Fruit fly (Drosophila melanogaster) whole organism, embryonic: ENCODE results near the gene CG43338.

ENCODE experiments used
- BtbVII ChIP-seq: fragments of 200-800 bp; sonication (Bioruptor generic); optimal IDR thresholded peaks from 3 replicates; lab custom pipeline; 2017; ENCODE audit warnings: missing biosample characterization, mild to moderate bottlenecking, missing genetic modification characterization
- Bteb2 ChIP-seq: fragments of 200-800 bp; sonication (Bioruptor generic); optimal IDR thresholded peaks from 2 replicates; lab custom pipeline; 2016; ENCODE audit warnings: missing biosample characterization, missing genetic modification characterization
- CG10979 ChIP-seq: fragments of 200-800 bp; sonication (Bioruptor generic); optimal IDR thresholded peaks from 2 replicates; lab custom pipeline; 2018; ENCODE audit warnings: missing biosample characterization, mild to moderate bottlenecking, missing genetic modification characterization, moderate library complexity
- CG14441 ChIP-seq: fragments of 200-800 bp; sonication (Bioruptor generic); IDR thresholded peaks from 2 replicates; pipeline ENCODE4 v1.3.6; 2022; ENCODE audit warnings: missing biosample characterization, missing genetic modification characterization
- CG15011 ChIP-seq: fragments of 200-800 bp; sonication (Bioruptor generic); optimal IDR thresholded peaks from 3 replicates; lab custom pipeline; 2018; ENCODE audit warnings: missing biosample characterization, mild to moderate bottlenecking, missing genetic modification characterization
- CG16815 ChIP-seq: fragments of 200-800 bp; sonication (Bioruptor generic); optimal IDR thresholded peaks from 3 replicates; lab custom pipeline; 2017; ENCODE audit warnings: missing biosample characterization, mild to moderate bottlenecking, missing genetic modification characterization
- CG18476 ChIP-seq: fragments of 200-800 bp; sonication (Bioruptor generic); optimal IDR thresholded peaks from 2 replicates; lab custom pipeline; 2016; ENCODE audit warnings: missing biosample characterization, mild to moderate bottlenecking, missing genetic modification characterization
- CG2120 ChIP-seq: fragments of 200-800 bp; sonication (Bioruptor generic); optimal IDR thresholded peaks from 3 replicates; lab custom pipeline; 2016; ENCODE audit warnings: missing biosample characterization, missing genetic modification characterization
- CG3281 ChIP-seq: fragments of 200-800 bp; sonication (Bioruptor generic); optimal IDR thresholded peaks from 3 replicates; lab custom pipeline; 2017; ENCODE audit warnings: missing biosample characterization, mild to moderate bottlenecking, missing genetic modification characterization
- CG6175 ChIP-seq: fragments of 200-800 bp; sonication (Bioruptor generic); IDR thresholded peaks from 3 replicates; pipeline ENCODE4 v1.3.6; 2022; ENCODE audit warnings: missing biosample characterization, missing genetic modification characterization
- CG8290 ChIP-seq, 3 experiments: fragments of 200-800 bp; sonication (Bioruptor generic); optimal IDR thresholded peaks; 2 replicates each; lab custom pipeline; 2016 to 2019; ENCODE audit warnings: missing biosample characterization in 3 of 3, missing genetic modification characterization in 3 of 3, mild to moderate bottlenecking in 2 of 3, moderate library complexity in 1 of 3
- CG9727 ChIP-seq: fragments of 200-800 bp; sonication (Bioruptor generic); optimal IDR thresholded peaks from 3 replicates; lab custom pipeline; 2017; ENCODE audit warnings: missing biosample characterization, mild to moderate bottlenecking, missing genetic modification characterization
- Camta ChIP-seq: fragments of 200-800 bp; sonication (Bioruptor generic); optimal IDR thresholded peaks from 2 replicates; lab custom pipeline; 2016; ENCODE audit warnings: missing biosample characterization, missing genetic modification characterization
- Dip2 ChIP-seq: fragments of 200-800 bp; sonication (Bioruptor generic); IDR thresholded peaks from 2 replicates; pipeline ENCODE4 v1.3.6; 2022; ENCODE audit warnings: missing biosample characterization, missing genetic modification characterization
- Ets65A ChIP-seq: fragments of 200-800 bp; sonication (Bioruptor generic); peaks from one replicate; lab custom pipeline; 2016; ENCODE audit warnings: missing biosample characterization, missing genetic modification characterization
- Hmr ChIP-seq: fragments of 200-800 bp; sonication (Bioruptor generic); optimal IDR thresholded peaks from 3 replicates; lab custom pipeline; 2017; ENCODE audit warnings: mild to moderate bottlenecking, missing biosample characterization, missing genetic modification reagents, missing genetic modification characterization
- Hr78 ChIP-seq, 2 experiments: fragments of 200-800 bp in 1 of 2; fragments of >200 bp in 1 of 2; sonication (Bioruptor generic) in 1 of 2; optimal IDR thresholded peaks; 2 replicates each; lab custom pipeline; 2017 to 2019; ENCODE audit warnings: missing biosample characterization in 2 of 2, missing genetic modification characterization in 2 of 2, mild to moderate bottlenecking in 1 of 2, moderate library complexity in 1 of 2
- Kr ChIP-seq: fragments of 200-800 bp; sonication (Bioruptor generic); optimal IDR thresholded peaks from 2 replicates; lab custom pipeline; 2017; ENCODE audit warnings: missing biosample characterization, mild to moderate bottlenecking, missing genetic modification characterization
- Med ChIP-seq: fragments of 200-800 bp; sonication (Bioruptor generic); peaks from one replicate; lab custom pipeline; 2016; ENCODE audit warnings: missing biosample characterization, missing genetic modification characterization, mild to moderate bottlenecking, inconsistent platforms, moderate library complexity
- Meics ChIP-seq: fragments of 200-800 bp; sonication (Bioruptor generic); optimal IDR thresholded peaks from 2 replicates; lab custom pipeline; 2017; ENCODE audit warnings: missing biosample characterization, mild to moderate bottlenecking, missing genetic modification characterization
- Pdp1 ChIP-seq, 2 experiments: fragments of 200-800 bp; sonication (Bioruptor generic); optimal IDR thresholded peaks; 3 replicates each; lab custom pipeline; 2016; ENCODE audit warnings: missing biosample characterization in 2 of 2, missing genetic modification characterization in 2 of 2, mild to moderate bottlenecking in 1 of 2, moderate library complexity in 1 of 2
- ab ChIP-seq: fragments of 200-800 bp; sonication (Bioruptor generic); optimal IDR thresholded peaks from 2 replicates; lab custom pipeline; 2016; ENCODE audit warnings: missing biosample characterization, missing genetic modification characterization
- aop ChIP-seq: fragments of 200-800 bp; sonication (Bioruptor generic); IDR thresholded peaks from 2 replicates; pipeline ENCODE4 v1.3.6; 2022; ENCODE audit warnings: missing biosample characterization, missing genetic modification characterization
- bab2 ChIP-seq: fragments of 200-800 bp; sonication (Bioruptor generic); optimal IDR thresholded peaks from 2 replicates; lab custom pipeline; 2016; ENCODE audit warnings: missing biosample characterization, missing genetic modification characterization
- ci ChIP-seq: fragments of 200-800 bp; sonication (Bioruptor generic); IDR thresholded peaks from 3 replicates; pipeline ENCODE4 v1.3.6; 2022; ENCODE audit warnings: missing biosample characterization, missing genetic modification characterization
- croc ChIP-seq: fragments of 200-800 bp; sonication (Bioruptor generic); conservative IDR thresholded peaks from 3 replicates; pipeline ENCODE4 v1.3.6; 2022; ENCODE audit warnings: missing biosample characterization, missing genetic modification characterization
- crol ChIP-seq: fragments of 200-800 bp; sonication (Bioruptor generic); IDR thresholded peaks from 2 replicates; pipeline ENCODE4 v1.3.6; 2022; ENCODE audit warnings: missing biosample characterization, missing genetic modification characterization
- cwo ChIP-seq: fragments of 200-800 bp; sonication (Bioruptor generic); optimal IDR thresholded peaks from 3 replicates; lab custom pipeline; 2017; ENCODE audit warnings: missing biosample characterization, missing genetic modification characterization, mild to moderate bottlenecking, moderate library complexity, missing genetic modification reagents
- gt ChIP-seq: fragments of 200-800 bp; sonication (Bioruptor generic); IDR thresholded peaks from 2 replicates; pipeline ENCODE4 v1.3.6; 2022; ENCODE audit warnings: missing biosample characterization, missing genetic modification characterization
- mam ChIP-seq: fragments of 200-800 bp; sonication (Bioruptor generic); optimal IDR thresholded peaks from 3 replicates; lab custom pipeline; 2016; ENCODE audit warnings: missing biosample characterization, missing genetic modification characterization
- oc ChIP-seq: fragments of 200-800 bp; sonication (Bioruptor generic); optimal IDR thresholded peaks from 2 replicates; lab custom pipeline; 2018; ENCODE audit warnings: missing biosample characterization, mild to moderate bottlenecking, missing genetic modification characterization, moderate library complexity
- otp ChIP-seq: fragments of 200-800 bp; sonication (Bioruptor generic); IDR thresholded peaks from 3 replicates; pipeline ENCODE4, ENCODE4 v1.3.6; 2022; ENCODE audit warnings: missing biosample characterization, missing genetic modification characterization
- rib ChIP-seq: fragments of 200-800 bp; sonication (Bioruptor generic); IDR thresholded peaks from 2 replicates; pipeline ENCODE4 v1.3.6; 2022; ENCODE audit warnings: missing biosample characterization, missing genetic modification characterization
- row ChIP-seq: fragments of 200-800 bp; sonication (Bioruptor generic); IDR thresholded peaks from 3 replicates; pipeline ENCODE4 v1.3.6; 2022; ENCODE audit warnings: missing biosample characterization, missing genetic modification characterization
- sens ChIP-seq: fragments of 200-800 bp; sonication (Bioruptor generic); peaks from one replicate; lab custom pipeline; 2016; ENCODE audit warnings: missing biosample characterization, missing genetic modification characterization
- stc ChIP-seq: fragments of 200-800 bp; sonication (Bioruptor generic); IDR thresholded peaks from 2 replicates; pipeline ENCODE4 v1.3.6; 2022; ENCODE audit warnings: missing biosample characterization, missing genetic modification characterization
- tap ChIP-seq: fragments of 200-800 bp; optimal IDR thresholded peaks from 3 replicates; lab custom pipeline; 2019; ENCODE audit warnings: missing biosample characterization, mild to moderate bottlenecking, missing genetic modification characterization, moderate library complexity
- toy ChIP-seq: fragments of 200-800 bp; sonication (Bioruptor generic); IDR thresholded peaks from 2 replicates; pipeline ENCODE4 v1.3.6; 2022; ENCODE audit warnings: missing biosample characterization, missing genetic modification characterization
- trh ChIP-seq: fragments of 200-800 bp; sonication (Bioruptor generic); optimal IDR thresholded peaks from 2 replicates; lab custom pipeline; 2016; ENCODE audit warnings: missing biosample characterization, missing genetic modification characterization
- vvl ChIP-seq: fragments of 200-800 bp; sonication (Bioruptor generic); IDR thresholded peaks from 2 replicates; pipeline ENCODE4 v1.3.6; 2022; ENCODE audit warnings: missing biosample characterization, missing genetic modification characterization

CG43338 gene

DNA sequence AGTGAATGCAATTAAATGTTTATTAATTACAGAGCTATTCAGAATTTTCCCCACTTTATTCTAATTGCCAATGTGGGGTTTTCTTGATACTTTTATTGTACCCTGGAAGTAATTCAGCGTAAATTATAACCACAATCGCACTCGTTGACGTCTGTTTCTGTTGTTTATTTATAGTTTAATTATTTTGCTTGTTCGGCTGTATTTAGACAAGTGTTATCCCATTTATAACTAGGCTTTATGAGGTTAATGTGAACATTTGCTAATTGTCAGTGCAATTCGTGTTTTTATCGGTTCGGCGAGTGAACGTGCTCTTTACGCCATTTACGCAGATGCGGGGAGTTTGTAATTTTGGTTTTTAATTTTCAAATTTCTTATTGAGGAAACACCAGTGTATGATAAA is 46.0 kb downstream of the CG43338 start (continued):
- TF ChIP-seq CG15011 (GFP tag; lab: Kevin White, UChicago) (peak; percentile 5), toy (no peak), Meics (GFP tag; lab: Kevin White, UChicago) (peak; percentile 2), CG18476 (no peak), Bteb2 (GFP tag; lab: Kevin White, UChicago) (peak; percentile 18), aop (GFP tag; lab: Robert Waterston, UW) (no peak), Hmr (GFP tag; lab: Kevin White, UChicago) (peak; percentile 46), Kr (GFP tag; lab: Kevin White, UChicago) (no peak), CG2120 (peak; percentile 6), CG14441 (no peak), Dip2 (no peak), bab2 (GFP tag; lab: Kevin White, UChicago) (no peak), BtbVII (GFP tag; lab: Kevin White, UChicago) (peak; percentile 51), CG16815 (GFP tag; lab: Kevin White, UChicago) (no peak)

DNA sequence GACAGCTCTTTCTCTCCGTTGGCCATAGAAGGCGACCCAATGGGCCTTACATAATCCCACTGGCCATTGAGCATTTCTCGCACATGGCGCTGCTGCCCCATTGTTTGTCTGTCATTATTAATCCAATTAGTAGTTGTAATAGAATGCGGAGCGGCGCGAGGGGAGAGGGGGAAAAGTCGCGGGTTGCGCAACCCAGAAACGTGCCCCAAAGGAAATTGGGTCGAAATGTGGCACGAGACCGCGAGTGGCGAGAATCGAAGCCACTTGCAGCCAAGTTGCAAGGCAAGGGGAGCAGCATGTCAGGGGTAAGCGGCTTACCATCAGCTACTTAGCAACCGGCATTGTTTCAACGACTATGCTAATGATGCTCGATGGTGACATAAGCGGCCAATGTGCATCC is 46.7 kb downstream of the CG43338 start:
- peak; percentile 52 for TF ChIP-seq cwo (GFP tag; lab: Kevin White, UChicago)
- TF ChIP-seq CG3281 (GFP tag; lab: Kevin White, UChicago): no peak
- no peak for TF ChIP-seq CG9727 (GFP tag; lab: Kevin White, UChicago)
- peak in 1 of 2 experiments; percentile 29 for TF ChIP-seq Hr78 (GFP tag; optimal IDR thresholded peaks at IDR 0.05; lab: Kevin White, UChicago)
- TF ChIP-seq otp (GFP tag; lab: Robert Waterston, UW): 0 out of 3 replicates have a peak, but pooled peaks have one; percentile 53
- peak; percentile 57; the same call in 1 of the 3 replicates for TF ChIP-seq CG6175 (GFP tag; lab: Robert Waterston, UW)
- no peak for TF ChIP-seq ab (GFP tag; lab: Kevin White, UChicago)
- TF ChIP-seq crol (GFP tag; lab: Robert Waterston, UW): peak; percentile 79
- peak; percentile 51 for TF ChIP-seq sens (GFP tag; lab: Kevin White, UChicago)
- peak; percentile 46 for TF ChIP-seq Ets65A (GFP tag; lab: Kevin White, UChicago)
- TF ChIP-seq oc (tag; lab: Kevin White, UChicago): peak; percentile 94
- no peak for TF ChIP-seq Camta (GFP tag; lab: Kevin White, UChicago)
- TF ChIP-seq vvl (GFP tag; lab: Robert Waterston, UW): peak; percentile 60; the same call in 1 of the 2 replicates
- TF ChIP-seq Med (GFP tag; lab: Kevin White, UChicago): peak; percentile 32
- TF ChIP-seq rib: 0 out of 2 replicates have a peak, but pooled peaks have one; percentile 21
- peak in 1 of 2 experiments; percentile 87 for TF ChIP-seq Pdp1 (GFP tag; optimal IDR thresholded peaks at IDR 0.05; lab: Kevin White, UChicago)

DNA sequence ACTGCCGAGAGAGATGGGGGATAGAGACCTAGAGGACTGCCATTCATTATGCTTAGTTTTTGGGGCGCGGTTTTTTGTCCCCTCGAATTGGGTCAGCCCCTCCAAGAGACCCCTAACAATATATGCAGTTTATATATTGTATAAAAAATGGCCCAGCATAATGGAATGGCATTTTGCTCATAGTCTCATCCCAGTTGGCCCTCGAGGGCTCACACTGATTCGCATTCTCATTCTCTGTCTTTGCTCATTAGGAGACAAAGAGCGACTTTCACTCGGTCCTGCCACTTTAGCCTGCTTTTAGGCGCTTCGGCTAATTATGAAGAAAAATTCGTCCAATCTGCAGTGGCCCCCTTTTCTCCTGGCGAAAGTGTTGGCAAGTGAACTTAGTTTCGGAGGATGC is 47.6 kb downstream of the CG43338 start:
- TF ChIP-seq tap (tag; lab: Kevin White, UChicago): no peak
- TF ChIP-seq CG3281 (GFP tag; lab: Kevin White, UChicago): no peak
- TF ChIP-seq CG8290 (GFP tag; optimal IDR thresholded peaks at IDR 0.05; lab: Kevin White, UChicago): no peak
- peak in 1 of 2 experiments; percentile 49 for TF ChIP-seq CG8290 (tag; optimal IDR thresholded peaks at IDR 0.05; lab: Kevin White, UChicago)
- no peak for TF ChIP-seq row
- no peak for TF ChIP-seq mam (GFP tag; lab: Kevin White, UChicago)
- TF ChIP-seq croc (GFP tag; lab: Robert Waterston, UW): no peak
- no peak for TF ChIP-seq gt (GFP tag; lab: Robert Waterston, UW)
- TF ChIP-seq stc (GFP tag; lab: Robert Waterston, UW): no peak
- 0 out of 3 replicates have a peak, but pooled peaks have one; percentile 25 for TF ChIP-seq ci (GFP tag; lab: Robert Waterston, UW)
- TF ChIP-seq CG10979 (tag; lab: Kevin White, UChicago): no peak
- no peak for TF ChIP-seq trh (GFP tag; lab: Kevin White, UChicago)
